Worm (Caenorhabditis elegans): ENCODE measurements around the gene F35H12.6.

- TF ChIP-seq ama-1 (optimal IDR thresholded peaks at IDR 0.05) (no peak), nhr-11 (tag; optimal IDR thresholded peaks at IDR 0.05) (no peak), pqm-1 (tag; optimal IDR thresholded peaks at IDR 0.05) (no peak)
These were observed 44.5 kb downstream of the F35H12.6 start, which contains the start of gene chil-10 for ce11 chrX:957581-957980.
